Worm (Caenorhabditis elegans): Measurements from ENCODE around the gene ZC196.5.
"Not testable (repeated sequence)": the region's sequence is repeated elsewhere in the genome, so short reads cannot be mapped to it uniquely, and the experiment has no call there.

Gene ZC196.5

ce11 chrV:8722160-8722559 is 7.0 kb upstream of the ZC196.5 start, which contains the start of gene ZC196.8:
Gene ZC196.8 (minus strand): TSS chrV:8722260.
- not testable (repeated sequence) for TF ChIP-seq ref-1 (GFP tag; conservative IDR thresholded peaks at IDR 0.05); ztf-29 (GFP tag; IDR thresholded peaks at IDR 0.05); med-1 (GFP tag; optimal IDR thresholded peaks at IDR 0.05; ENCODE audit: insufficient read depth)

- TF ChIP-seq med-1 (GFP tag; optimal IDR thresholded peaks at IDR 0.05; ENCODE audit: insufficient read depth); flt-1 (GFP tag; IDR thresholded peaks at IDR 0.05); ref-1 (GFP tag; conservative IDR thresholded peaks at IDR 0.05): not testable (repeated sequence)
Measured at ce11 chrV:8726228-8726627, 3.0 kb upstream of the ZC196.5 start, which contains the start of gene droe-8. Gene droe-8 (plus strand): TSS chrV:8726528.

- TF ChIP-seq T22C8.4 (GFP tag; IDR thresholded peaks at IDR 0.05) (no peak), ref-1 (GFP tag; conservative IDR thresholded peaks at IDR 0.05) (no peak), tab-1 (GFP tag; IDR thresholded peaks at IDR 0.05) (no peak), ztf-29 (GFP tag; IDR thresholded peaks at IDR 0.05) (no peak), ztf-23 (GFP tag; IDR thresholded peaks at IDR 0.05) (no peak), flt-1 (GFP tag; IDR thresholded peaks at IDR 0.05) (no peak), cog-1 (tag; optimal IDR thresholded peaks at IDR 0.05) (no peak), klf-2 (GFP tag; conservative IDR thresholded peaks at IDR 0.05) (no peak), med-1 (GFP tag; optimal IDR thresholded peaks at IDR 0.05; ENCODE audit: insufficient read depth) (no peak)
Measured at ce11 chrV:8727077-8727476, 2.1 kb upstream of the ZC196.5 start, which contains the start of gene ZC196.9. Gene ZC196.9 (minus strand): TSS chrV:8727177.

- TF ChIP-seq klf-2 (GFP tag; conservative IDR thresholded peaks at IDR 0.05) (no peak), cog-1 (tag; optimal IDR thresholded peaks at IDR 0.05) (no peak), flt-1 (GFP tag; IDR thresholded peaks at IDR 0.05) (no peak), ztf-29 (GFP tag; IDR thresholded peaks at IDR 0.05) (no peak), tab-1 (GFP tag; IDR thresholded peaks at IDR 0.05) (no peak), ref-1 (GFP tag; conservative IDR thresholded peaks at IDR 0.05) (no peak), T22C8.4 (GFP tag; IDR thresholded peaks at IDR 0.05) (no peak)
Measured at ce11 chrV:8730991-8731390, 1.8 kb downstream of the ZC196.5 start.

ce11 chrV:8732934-8733333 is 3.7 kb downstream of the ZC196.5 start, which contains the start of gene ZC196.4:
Gene ZC196.4 (plus strand): TSS chrV:8733106.
- TF ChIP-seq tab-1 (GFP tag; IDR thresholded peaks at IDR 0.05) (no peak), ztf-23 (GFP tag; IDR thresholded peaks at IDR 0.05) (no peak), ztf-29 (GFP tag; IDR thresholded peaks at IDR 0.05) (no peak), flt-1 (GFP tag; IDR thresholded peaks at IDR 0.05) (no peak), T22C8.4 (GFP tag; IDR thresholded peaks at IDR 0.05) (no peak), cog-1 (tag; optimal IDR thresholded peaks at IDR 0.05) (no peak), med-1 (GFP tag; optimal IDR thresholded peaks at IDR 0.05; ENCODE audit: insufficient read depth) (no peak), ref-1 (GFP tag; conservative IDR thresholded peaks at IDR 0.05) (no peak), klf-2 (GFP tag; conservative IDR thresholded peaks at IDR 0.05) (no peak)

ce11 chrV:8736369-8736768 is 7.2 kb downstream of the ZC196.5 start, which contains the start of gene ZC196.3:
Gene ZC196.3 (plus strand): TSS chrV:8736669.
- TF ChIP-seq T22C8.4 (GFP tag; IDR thresholded peaks at IDR 0.05) (no peak), ref-1 (GFP tag; conservative IDR thresholded peaks at IDR 0.05) (no peak), med-1 (GFP tag; optimal IDR thresholded peaks at IDR 0.05; ENCODE audit: insufficient read depth) (no peak), ztf-23 (GFP tag; IDR thresholded peaks at IDR 0.05) (no peak), flt-1 (GFP tag; IDR thresholded peaks at IDR 0.05) (no peak), klf-2 (GFP tag; conservative IDR thresholded peaks at IDR 0.05) (no peak), cog-1 (tag; optimal IDR thresholded peaks at IDR 0.05) (no peak), ztf-29 (GFP tag; IDR thresholded peaks at IDR 0.05) (no peak), tab-1 (GFP tag; IDR thresholded peaks at IDR 0.05) (no peak)

- no peak for TF ChIP-seq T22C8.4 (GFP tag; IDR thresholded peaks at IDR 0.05)
- TF ChIP-seq ztf-23 (GFP tag; IDR thresholded peaks at IDR 0.05) = no peak
- no peak for TF ChIP-seq cog-1 (tag; optimal IDR thresholded peaks at IDR 0.05)
- no peak for TF ChIP-seq tab-1 (GFP tag; IDR thresholded peaks at IDR 0.05)
- no peak for TF ChIP-seq flt-1 (GFP tag; IDR thresholded peaks at IDR 0.05)
- TF ChIP-seq med-1 (GFP tag; optimal IDR thresholded peaks at IDR 0.05; ENCODE audit: insufficient read depth) = no peak
- TF ChIP-seq ref-1 (GFP tag; conservative IDR thresholded peaks at IDR 0.05) = no peak
- no peak for TF ChIP-seq klf-2 (GFP tag; conservative IDR thresholded peaks at IDR 0.05)
- TF ChIP-seq ztf-29 (GFP tag; IDR thresholded peaks at IDR 0.05) = no peak
Measured at ce11 chrV:8739136-8739535, 9.9 kb downstream of the ZC196.5 start, which contains the start of gene ZC196.2. Gene ZC196.2 (plus strand): TSS chrV:8739436.

- no peak for TF ChIP-seq med-1 (GFP tag; optimal IDR thresholded peaks at IDR 0.05; ENCODE audit: insufficient read depth)
- no peak for TF ChIP-seq T22C8.4 (GFP tag; IDR thresholded peaks at IDR 0.05)
- TF ChIP-seq flt-1 (GFP tag; IDR thresholded peaks at IDR 0.05) = no peak
- no peak for TF ChIP-seq ztf-23 (GFP tag; IDR thresholded peaks at IDR 0.05)
- TF ChIP-seq tab-1 (GFP tag; IDR thresholded peaks at IDR 0.05) = no peak
- TF ChIP-seq ztf-29 (GFP tag; IDR thresholded peaks at IDR 0.05) = no peak
- no peak for TF ChIP-seq klf-2 (GFP tag; conservative IDR thresholded peaks at IDR 0.05)
- no peak for TF ChIP-seq cog-1 (tag; optimal IDR thresholded peaks at IDR 0.05)
- no peak for TF ChIP-seq ref-1 (GFP tag; conservative IDR thresholded peaks at IDR 0.05)
Measured at ce11 chrV:8745858-8746257, 16.7 kb downstream of the ZC196.5 start, which contains the start of gene B0507.6. Gene B0507.6 (plus strand): TSS chrV:8746158.

ce11 chrV:8753395-8753794 is 24.2 kb downstream of the ZC196.5 start, which contains the start of gene B0507.5:
Gene B0507.5 (plus strand): TSS chrV:8753695.
- TF ChIP-seq tab-1 (GFP tag; IDR thresholded peaks at IDR 0.05) = no peak
- no peak for TF ChIP-seq klf-2 (GFP tag; conservative IDR thresholded peaks at IDR 0.05)
- no peak for TF ChIP-seq flt-1 (GFP tag; IDR thresholded peaks at IDR 0.05)
- no peak for TF ChIP-seq ref-1 (GFP tag; conservative IDR thresholded peaks at IDR 0.05)
- TF ChIP-seq ztf-23 (GFP tag; IDR thresholded peaks at IDR 0.05) = no peak
- TF ChIP-seq T22C8.4 (GFP tag; IDR thresholded peaks at IDR 0.05) = no peak
- TF ChIP-seq ztf-29 (GFP tag; IDR thresholded peaks at IDR 0.05) = no peak
- no peak for TF ChIP-seq cog-1 (tag; optimal IDR thresholded peaks at IDR 0.05)
- no peak for TF ChIP-seq med-1 (GFP tag; optimal IDR thresholded peaks at IDR 0.05; ENCODE audit: insufficient read depth)

ce11 chrV:8754670-8755069 is 25.5 kb downstream of the ZC196.5 start, which contains the start of gene B0507.4:
Gene B0507.4 (plus strand): TSS chrV:8754970.
- TF ChIP-seq ztf-29 (GFP tag; IDR thresholded peaks at IDR 0.05) = no peak
- TF ChIP-seq ref-1 (GFP tag; conservative IDR thresholded peaks at IDR 0.05) = no peak
- TF ChIP-seq med-1 (GFP tag; optimal IDR thresholded peaks at IDR 0.05; ENCODE audit: insufficient read depth) = no peak
- no peak for TF ChIP-seq flt-1 (GFP tag; IDR thresholded peaks at IDR 0.05)
- no peak for TF ChIP-seq tab-1 (GFP tag; IDR thresholded peaks at IDR 0.05)
- no peak for TF ChIP-seq T22C8.4 (GFP tag; IDR thresholded peaks at IDR 0.05)
- no peak for TF ChIP-seq klf-2 (GFP tag; conservative IDR thresholded peaks at IDR 0.05)
- TF ChIP-seq ztf-23 (GFP tag; IDR thresholded peaks at IDR 0.05) = no peak
- TF ChIP-seq cog-1 (tag; optimal IDR thresholded peaks at IDR 0.05) = no peak

Data from whole organism, midembryonic.